Fruit fly (Drosophila melanogaster): ENCODE data around the gene Lnk.

dm6 chr3R:25893272-25893671 lies 4.9 kb downstream of the Lnk start, which contains the start of gene CG5913:
- TF ChIP-seq CG1620 (GFP tag; optimal IDR thresholded peaks at IDR 0.05), result no peak
- no peak for TF ChIP-seq Crg-1 (GFP tag; optimal IDR thresholded peaks at IDR 0.05)
- TF ChIP-seq CG5204 (GFP tag; optimal IDR thresholded peaks at IDR 0.05), result no peak
- TF ChIP-seq Hr96 (GFP tag; optimal IDR thresholded peaks at IDR 0.05), result no peak
- TF ChIP-seq tj (GFP tag; optimal IDR thresholded peaks at IDR 0.05), result no peak
- TF ChIP-seq kay (GFP tag; ENCODE audit: borderline replicate concordance), result no peak
- TF ChIP-seq CG7045 (GFP tag; optimal IDR thresholded peaks at IDR 0.05), result no peak
- no peak for TF ChIP-seq CG11617 (GFP tag; optimal IDR thresholded peaks at IDR 0.05)
- no peak for TF ChIP-seq toe (GFP tag; optimal IDR thresholded peaks at IDR 0.05)
- TF ChIP-seq pad (GFP tag; optimal IDR thresholded peaks at IDR 0.05), result no peak
- TF ChIP-seq CG7101 (tag; optimal IDR thresholded peaks at IDR 0.05), result no peak
- TF ChIP-seq CG12768 (GFP tag; optimal IDR thresholded peaks at IDR 0.05), result no peak
